Fruit fly (Drosophila melanogaster) whole organism, embryonic: ENCODE data around the gene CG4594.
A peak's percentile ranks its signal among the peaks of the same experiment; 100 is the strongest.

Experiments
- Antp ChIP-seq: fragments of 200-800 bp; sonication (Bioruptor generic); optimal IDR thresholded peaks from 3 replicates; lab custom pipeline; 2016; ENCODE audit warnings: missing biosample characterization, missing genetic modification characterization
- CG10979 ChIP-seq: fragments of 200-800 bp; sonication (Bioruptor generic); optimal IDR thresholded peaks from 2 replicates; lab custom pipeline; 2018; ENCODE audit warnings: missing biosample characterization, mild to moderate bottlenecking, missing genetic modification characterization, moderate library complexity
- CG11696 ChIP-seq: fragments of 200-800 bp; sonication (Bioruptor generic); IDR thresholded peaks from 2 replicates; pipeline ENCODE4 v1.3.6; 2022; ENCODE audit warnings: missing biosample characterization, missing genetic modification characterization
- CG14014 ChIP-seq: fragments of 200-800 bp; sonication (Bioruptor generic); IDR thresholded peaks from 2 replicates; pipeline ENCODE4 v1.3.6; 2022; ENCODE audit warnings: missing biosample characterization, missing genetic modification characterization
- CG15073 ChIP-seq: fragments of 200-800 bp; sonication (Bioruptor generic); optimal IDR thresholded peaks from 2 replicates; lab custom pipeline; 2016; ENCODE audit warnings: missing biosample characterization, missing genetic modification characterization
- CG15269 ChIP-seq: fragments of 200-800 bp; sonication (Bioruptor generic); optimal IDR thresholded peaks from 2 replicates; lab custom pipeline; 2018; ENCODE audit warnings: missing biosample characterization, mild to moderate bottlenecking, missing genetic modification characterization, moderate library complexity
- CG15696 ChIP-seq: fragments of 200-800 bp; sonication (Bioruptor generic); optimal IDR thresholded peaks from 2 replicates; lab custom pipeline; 2019; ENCODE audit warnings: missing biosample characterization, mild to moderate bottlenecking, missing genetic modification characterization, moderate library complexity
- CG2120 ChIP-seq: fragments of 200-800 bp; sonication (Bioruptor generic); optimal IDR thresholded peaks from 3 replicates; lab custom pipeline; 2016; ENCODE audit warnings: missing biosample characterization, missing genetic modification characterization
- CG30431 ChIP-seq: fragments of 200-800 bp; sonication (Bioruptor generic); optimal IDR thresholded peaks from 2 replicates; lab custom pipeline; 2017; ENCODE audit warnings: missing biosample characterization, missing genetic modification characterization
- CG32767 ChIP-seq: fragments of 200-800 bp; sonication (Bioruptor generic); IDR thresholded peaks from 2 replicates; pipeline ENCODE4 v1.3.6; 2022; ENCODE audit warnings: missing biosample characterization, missing genetic modification characterization
- CG33213 ChIP-seq: fragments of 200-800 bp; sonication (Bioruptor generic); optimal IDR thresholded peaks from 3 replicates; lab custom pipeline; 2016; ENCODE audit warnings: missing biosample characterization, missing genetic modification characterization
- CG33557 ChIP-seq: fragments of 200-800 bp; sonication (Bioruptor generic); optimal IDR thresholded peaks from 2 replicates; lab custom pipeline; 2019; ENCODE audit warnings: missing biosample characterization, mild to moderate bottlenecking, missing genetic modification characterization, moderate library complexity
- CG4328 ChIP-seq: fragments of 200-800 bp; sonication (Bioruptor generic); optimal IDR thresholded peaks from 3 replicates; lab custom pipeline; 2017; ENCODE audit warnings: missing biosample characterization, missing genetic modification reagents, missing genetic modification characterization
- CG4424 ChIP-seq: fragments of 200-800 bp; sonication (Bioruptor generic); optimal IDR thresholded peaks from 3 replicates; lab custom pipeline; 2016; ENCODE audit warnings: missing biosample characterization, missing genetic modification characterization
- CG6689 ChIP-seq: fragments of 200-800 bp; sonication (Bioruptor generic); IDR thresholded peaks from 2 replicates; pipeline ENCODE4 v1.3.6; 2022; ENCODE audit warnings: missing biosample characterization, missing genetic modification characterization
- CG7372 ChIP-seq: fragments of 200-800 bp; sonication (Bioruptor generic); IDR thresholded peaks from 2 replicates; pipeline ENCODE4 v1.3.6; 2022; ENCODE audit warnings: missing biosample characterization, missing genetic modification characterization
- CG8281 ChIP-seq: fragments of 200-800 bp; sonication (Bioruptor generic); optimal IDR thresholded peaks from 2 replicates; lab custom pipeline; 2018; ENCODE audit warnings: missing biosample characterization, mild to moderate bottlenecking, missing genetic modification characterization, moderate library complexity
- Camta ChIP-seq: fragments of 200-800 bp; sonication (Bioruptor generic); optimal IDR thresholded peaks from 2 replicates; lab custom pipeline; 2016; ENCODE audit warnings: missing biosample characterization, missing genetic modification characterization
- Deaf1 ChIP-seq: fragments of 200-800 bp; optimal IDR thresholded peaks from 3 replicates; lab custom pipeline; 2019; ENCODE audit warnings: missing biosample characterization, mild to moderate bottlenecking, missing genetic modification characterization, moderate library complexity
- Dip2 ChIP-seq: fragments of 200-800 bp; sonication (Bioruptor generic); IDR thresholded peaks from 2 replicates; pipeline ENCODE4 v1.3.6; 2022; ENCODE audit warnings: missing biosample characterization, missing genetic modification characterization
- Doc3 ChIP-seq: fragments of 200-800 bp; sonication (Bioruptor generic); IDR thresholded peaks from 3 replicates; pipeline ENCODE4 v1.3.6; 2022; ENCODE audit warnings: missing biosample characterization, missing genetic modification characterization; ENCODE audit not compliant: partially characterized antibody
- Fer3 ChIP-seq: fragments of 200-800 bp; sonication (Bioruptor generic); optimal IDR thresholded peaks from 2 replicates; lab custom pipeline; 2018; ENCODE audit warnings: missing biosample characterization, mild to moderate bottlenecking, missing genetic modification characterization, moderate library complexity
- HLH3B ChIP-seq: fragments of 200-800 bp; sonication (Bioruptor generic); IDR thresholded peaks from 2 replicates; pipeline ENCODE4 v1.3.6; 2022; ENCODE audit warnings: missing biosample characterization, missing genetic modification characterization
- HmgZ ChIP-seq: fragments of 200-800 bp; sonication (Bioruptor generic); optimal IDR thresholded peaks from 2 replicates; lab custom pipeline; 2018; ENCODE audit warnings: missing biosample characterization, mild to moderate bottlenecking, missing genetic modification characterization
- Hr3 ChIP-seq: fragments of 200-800 bp; sonication (Bioruptor generic); optimal IDR thresholded peaks from 3 replicates; lab custom pipeline; 2016; ENCODE audit warnings: missing biosample characterization, missing genetic modification characterization
- Hr51 ChIP-seq, 2 experiments: fragments of 200-800 bp; sonication (Bioruptor generic); optimal IDR thresholded peaks; 2 replicates in 1 of 2; 3 replicates in 1 of 2; lab custom pipeline; 2016 to 2018; ENCODE audit warnings: missing biosample characterization in 2 of 2, missing genetic modification characterization in 2 of 2, mild to moderate bottlenecking in 1 of 2, moderate library complexity in 1 of 2
- Mad ChIP-seq: fragments of 200-800 bp; sonication (Bioruptor generic); optimal IDR thresholded peaks from 2 replicates; lab custom pipeline; 2016; ENCODE audit warnings: missing biosample characterization, missing genetic modification characterization
- Oli ChIP-seq: fragments of 200-800 bp; sonication (Bioruptor generic); optimal IDR thresholded peaks from 2 replicates; lab custom pipeline; 2018; ENCODE audit warnings: missing biosample characterization, mild to moderate bottlenecking, missing genetic modification characterization, moderate library complexity
- Rx ChIP-seq: fragments of 200-800 bp; sonication (Bioruptor generic); IDR thresholded peaks from 2 replicates; pipeline ENCODE4 v1.3.6; 2022; ENCODE audit warnings: missing biosample characterization, missing genetic modification characterization
- Sry-β ChIP-seq: fragments of 200-800 bp; sonication (Bioruptor generic); optimal IDR thresholded peaks from 2 replicates; lab custom pipeline; 2018; ENCODE audit warnings: missing biosample characterization, mild to moderate bottlenecking, missing genetic modification characterization, moderate library complexity
- bcd ChIP-seq: fragments of 200-800 bp; sonication (Bioruptor generic); optimal IDR thresholded peaks from 2 replicates; lab custom pipeline; 2017; ENCODE audit warnings: missing biosample characterization, mild to moderate bottlenecking, missing genetic modification characterization
- bowl ChIP-seq: fragments of 200-800 bp; sonication (Bioruptor generic); IDR thresholded peaks from 2 replicates; pipeline ENCODE4 v1.3.6; 2022; ENCODE audit warnings: missing biosample characterization, missing genetic modification characterization
- caup ChIP-seq: fragments of 200-800 bp; sonication (Bioruptor generic); optimal IDR thresholded peaks from 3 replicates; lab custom pipeline; 2017; ENCODE audit warnings: missing biosample characterization, mild to moderate bottlenecking, missing genetic modification characterization, moderate library complexity; ENCODE audit not compliant: severe bottlenecking
- cg ChIP-seq: fragments of 200-800 bp; sonication (Bioruptor generic); optimal IDR thresholded peaks from 3 replicates; lab custom pipeline; 2019; ENCODE audit warnings: missing biosample characterization, mild to moderate bottlenecking, missing genetic modification characterization, moderate library complexity
- chn ChIP-seq: fragments of 200-800 bp; sonication (Bioruptor generic); optimal IDR thresholded peaks from 2 replicates; lab custom pipeline; 2016; ENCODE audit warnings: missing biosample characterization, missing genetic modification characterization
- crp ChIP-seq, 2 experiments: fragments of 200-800 bp; sonication (Bioruptor generic); optimal IDR thresholded peaks; 2 replicates in 1 of 2; 3 replicates in 1 of 2; lab custom pipeline; 2017; ENCODE audit warnings: missing biosample characterization in 2 of 2, missing genetic modification characterization in 2 of 2, mild to moderate bottlenecking in 1 of 2, moderate library complexity in 1 of 2
- her ChIP-seq: fragments of 200-800 bp; sonication (Bioruptor generic); optimal IDR thresholded peaks from 2 replicates; lab custom pipeline; 2016; ENCODE audit warnings: missing biosample characterization, missing genetic modification characterization
- kay ChIP-seq: fragments of 200-800 bp; sonication (Bioruptor generic); optimal IDR thresholded peaks from 2 replicates; lab custom pipeline; 2016; ENCODE audit warnings: missing biosample characterization, missing genetic modification characterization
- mam ChIP-seq: fragments of 200-800 bp; sonication (Bioruptor generic); optimal IDR thresholded peaks from 3 replicates; lab custom pipeline; 2016; ENCODE audit warnings: missing biosample characterization, missing genetic modification characterization
- mld ChIP-seq: fragments of 200-800 bp; sonication (Bioruptor generic); IDR thresholded peaks from 3 replicates; pipeline ENCODE4 v1.3.6; 2022; ENCODE audit warnings: missing biosample characterization, missing genetic modification characterization; ENCODE audit not compliant: partially characterized antibody
- phol ChIP-seq: fragments of 200-800 bp; sonication (Bioruptor generic); optimal IDR thresholded peaks from 3 replicates; lab custom pipeline; 2018; ENCODE audit warnings: missing biosample characterization, mild to moderate bottlenecking, missing genetic modification characterization, moderate library complexity
- prd ChIP-seq, 3 experiments: fragments of >200 bp in 2 of 3; fragments of 200-800 bp in 1 of 3; sonication (Bioruptor generic) in 1 of 3; optimal IDR thresholded peaks in 2 of 3; IDR thresholded peaks in 1 of 3; 2 replicates in 2 of 3; 3 replicates in 1 of 3; pipeline versions ENCODE4 v1.3.6 to Lab custom; 2017 to 2022; ENCODE audit warnings: missing biosample characterization in 1 of 3, missing genetic modification characterization in 1 of 3
- shn ChIP-seq: fragments of 200-800 bp; sonication (Bioruptor generic); optimal IDR thresholded peaks from 3 replicates; lab custom pipeline; 2016; ENCODE audit warnings: missing biosample characterization, missing genetic modification characterization
- sob ChIP-seq: fragments of 200-800 bp; sonication (Bioruptor generic); IDR thresholded peaks from 2 replicates; pipeline ENCODE4 v1.3.6; 2022; ENCODE audit warnings: missing biosample characterization, missing genetic modification characterization
- stc ChIP-seq: fragments of 200-800 bp; sonication (Bioruptor generic); IDR thresholded peaks from 2 replicates; pipeline ENCODE4 v1.3.6; 2022; ENCODE audit warnings: missing biosample characterization, missing genetic modification characterization
- unc-4 ChIP-seq: fragments of 200-800 bp; sonication (Bioruptor generic); IDR thresholded peaks from 2 replicates; pipeline ENCODE4 v1.3.6; 2022; ENCODE audit warnings: missing biosample characterization, missing genetic modification characterization; ENCODE audit not compliant: partially characterized antibody
- vfl ChIP-seq: fragments of 200-800 bp; sonication (Bioruptor generic); optimal IDR thresholded peaks from 2 replicates; lab custom pipeline; 2016; ENCODE audit warnings: missing biosample characterization, missing genetic modification characterization
- wek ChIP-seq: fragments of 200-800 bp; sonication (Bioruptor generic); optimal IDR thresholded peaks from 3 replicates; lab custom pipeline; 2018; ENCODE audit warnings: missing biosample characterization, mild to moderate bottlenecking, missing genetic modification characterization, moderate library complexity
- zfh2 ChIP-seq: fragments of 200-800 bp; sonication (Bioruptor generic); optimal IDR thresholded peaks from 2 replicates; lab custom pipeline; 2016; ENCODE audit warnings: missing biosample characterization, missing genetic modification characterization

Gene CG4594

dm6 chr2L:9921401-9921800, 1.4 kb downstream of the CG4594 start, which contains the start of gene CG4592 (continued):
- TF ChIP-seq CG7372 (GFP tag; lab: Robert Waterston, UW) (no peak), unc-4 (GFP tag; lab: Robert Waterston, UW) (0 out of 2 replicates have a peak, but pooled peaks have one; percentile 15), Antp (GFP tag; lab: Kevin White, UChicago) (peak; percentile 8), cg (GFP tag; lab: Kevin White, UChicago) (no peak), her (peak; percentile 45), CG4328 (peak; percentile 2), Sry-β (no peak), mld (GFP tag; lab: Robert Waterston, UW) (no peak), HmgZ (tag; lab: Kevin White, UChicago) (peak; percentile 63), Rx (GFP tag; lab: Robert Waterston, UW) (peak; percentile 44), CG33213 (GFP tag; lab: Kevin White, UChicago) (peak; percentile 12), Doc3 (GFP tag; lab: Robert Waterston, UW) (no peak), CG32767 (GFP tag; lab: Robert Waterston, UW) (peak; percentile 56; the same call in 1 of the 2 replicates), Oli (tag; lab: Kevin White, UChicago) (peak; percentile 33), HLH3B (GFP tag; lab: Robert Waterston, UW) (peak; percentile 62; the same call in 1 of the 2 replicates), CG11696 (peak; percentile 49; the same call in 1 of the 2 replicates), Fer3 (tag; lab: Kevin White, UChicago) (peak; percentile 67), crp (GFP tag; optimal IDR thresholded peaks at IDR 0.05; lab: Kevin White, UChicago) (peak; percentile 69 to 92), Mad (GFP tag; lab: Kevin White, UChicago) (peak; percentile 55), CG30431 (no peak), zfh2 (GFP tag; lab: Kevin White, UChicago) (peak; percentile 30), CG33557 (GFP tag; lab: Kevin White, UChicago) (no peak), mam (GFP tag; lab: Kevin White, UChicago) (peak; percentile 33), bcd (GFP tag; lab: Kevin White, UChicago) (peak; percentile 59), stc (GFP tag; lab: Robert Waterston, UW) (0 out of 2 replicates have a peak, but pooled peaks have one; percentile 17), Hr51 (GFP tag; optimal IDR thresholded peaks at IDR 0.05; lab: Kevin White, UChicago) (no peak), CG14014 (GFP tag; lab: Robert Waterston, UW) (peak; percentile 67; the same call in 1 of the 2 replicates), shn (GFP tag; lab: Kevin White, UChicago) (no peak), sob (peak; percentile 65; the same call in 1 of the 2 replicates), CG4424 (GFP tag; lab: Kevin White, UChicago) (peak; percentile 62), prd (optimal IDR thresholded peaks at IDR 0.05; lab: Kevin White, UChicago) (no peak), prd (GFP tag; IDR thresholded peaks at IDR 0.05; lab: Robert Waterston, UW) (peak; percentile 53; the same call in 2 of the 3 replicates), CG15696 (tag; lab: Kevin White, UChicago) (peak; percentile 39), bowl (no peak), CG15073 (GFP tag; lab: Kevin White, UChicago) (no peak), wek (GFP tag; lab: Kevin White, UChicago) (no peak), kay (no peak), CG2120 (GFP tag; lab: Kevin White, UChicago) (peak; percentile 71), CG15269 (tag; lab: Kevin White, UChicago) (no peak), Camta (peak; percentile 37), CG6689 (GFP tag; lab: Robert Waterston, UW) (peak; percentile 47; the same call in 1 of the 2 replicates), Dip2 (GFP tag; lab: Robert Waterston, UW) (no peak), vfl (GFP tag; lab: Kevin White, UChicago) (peak; percentile 60), CG10979 (tag; lab: Kevin White, UChicago) (peak; percentile 73), Deaf1 (peak; percentile 27), Hr3 (GFP tag; lab: Kevin White, UChicago) (peak; percentile 34), phol (tag; lab: Kevin White, UChicago) (peak; percentile 71), chn (GFP tag; lab: Kevin White, UChicago) (peak; percentile 42), CG8281 (no peak), caup (GFP tag; lab: Kevin White, UChicago) (peak; percentile 66)
